Fruit fly (Drosophila melanogaster) whole organism, embryonic: ENCODE data around the gene sit.

ENCODE experiments used
- CG10462 ChIP-seq: fragments of 200-800 bp; sonication (Bioruptor generic); optimal IDR thresholded peaks from 2 replicates; lab custom pipeline; 2016; ENCODE audit warnings: missing biosample characterization, missing genetic modification characterization
- CG10959 ChIP-seq: fragments of 200-800 bp; sonication (Bioruptor generic); IDR thresholded peaks from 2 replicates; pipeline ENCODE4 v1.3.6; 2022; ENCODE audit warnings: missing biosample characterization, missing genetic modification characterization
- CG12104 ChIP-seq: fragments of 200-800 bp; sonication (Bioruptor generic); optimal IDR thresholded peaks from 3 replicates; lab custom pipeline; 2016; ENCODE audit warnings: missing biosample characterization, missing genetic modification characterization
- CG12391 ChIP-seq: fragments of 200-800 bp; sonication (Bioruptor generic); optimal IDR thresholded peaks from 3 replicates; lab custom pipeline; 2018; ENCODE audit warnings: missing biosample characterization, mild to moderate bottlenecking, missing genetic modification characterization, moderate library complexity
- CG13296 ChIP-seq: fragments of 200-800 bp; sonication (Bioruptor generic); optimal IDR thresholded peaks from 3 replicates; lab custom pipeline; 2018; ENCODE audit warnings: missing biosample characterization, mild to moderate bottlenecking, missing genetic modification characterization
- CG14710 ChIP-seq: fragments of 200-800 bp; sonication (Bioruptor generic); optimal IDR thresholded peaks from 3 replicates; lab custom pipeline; 2019; ENCODE audit warnings: missing biosample characterization, mild to moderate bottlenecking, missing genetic modification characterization, moderate library complexity
- CG17186 ChIP-seq: fragments of 200-800 bp; sonication (Bioruptor generic); optimal IDR thresholded peaks from 3 replicates; lab custom pipeline; 2017; ENCODE audit warnings: missing biosample characterization, missing genetic modification reagents, missing genetic modification characterization
- CG2889 ChIP-seq: fragments of 200-800 bp; sonication (Bioruptor generic); IDR thresholded peaks from 3 replicates; pipeline ENCODE4 v1.3.6; 2022; ENCODE audit warnings: missing biosample characterization, missing genetic modification characterization
- CG32767 ChIP-seq: fragments of 200-800 bp; sonication (Bioruptor generic); IDR thresholded peaks from 2 replicates; pipeline ENCODE4 v1.3.6; 2022; ENCODE audit warnings: missing biosample characterization, missing genetic modification characterization
- CG34224 ChIP-seq: fragments of 200-800 bp; sonication (Bioruptor generic); IDR thresholded peaks from 3 replicates; pipeline ENCODE4 v1.3.6; 2022; ENCODE audit warnings: missing biosample characterization, missing genetic modification characterization; ENCODE audit not compliant: partially characterized antibody
- CG4424 ChIP-seq: fragments of 200-800 bp; sonication (Bioruptor generic); optimal IDR thresholded peaks from 3 replicates; lab custom pipeline; 2016; ENCODE audit warnings: missing biosample characterization, missing genetic modification characterization
- CG4820 ChIP-seq: fragments of 200-800 bp; sonication (Bioruptor generic); optimal IDR thresholded peaks from 3 replicates; lab custom pipeline; 2016; ENCODE audit warnings: missing biosample characterization, missing genetic modification characterization
- CG6654 ChIP-seq: fragments of 200-800 bp; sonication (Bioruptor generic); optimal IDR thresholded peaks from 2 replicates; lab custom pipeline; 2017; ENCODE audit warnings: missing biosample characterization, mild to moderate bottlenecking, missing genetic modification characterization
- CG7357 ChIP-seq: fragments of 200-800 bp; sonication (Bioruptor generic); IDR thresholded peaks from 3 replicates; pipeline ENCODE4 v1.3.6; 2022; ENCODE audit warnings: missing biosample characterization, missing genetic modification characterization
- CG7928 ChIP-seq: fragments of 200-800 bp; sonication (Bioruptor generic); optimal IDR thresholded peaks from 2 replicates; lab custom pipeline; 2017; ENCODE audit warnings: missing biosample characterization, mild to moderate bottlenecking, missing genetic modification characterization
- CG7963 ChIP-seq: fragments of 200-800 bp; sonication (Bioruptor generic); IDR thresholded peaks from 3 replicates; pipeline ENCODE4 v1.3.6; 2022; ENCODE audit warnings: missing biosample characterization, missing genetic modification characterization; ENCODE audit not compliant: partially characterized antibody
- CG9817 ChIP-seq: fragments of 200-800 bp; sonication (Bioruptor generic); optimal IDR thresholded peaks from 2 replicates; lab custom pipeline; 2018; ENCODE audit warnings: missing biosample characterization, mild to moderate bottlenecking, missing genetic modification characterization, moderate library complexity
- CTCF ChIP-seq: fragments of 200-800 bp; sonication (Bioruptor generic); optimal IDR thresholded peaks from 2 replicates; lab custom pipeline; 2017; ENCODE audit warnings: missing biosample characterization, mild to moderate bottlenecking, missing genetic modification characterization, moderate library complexity
- Chrac-16 ChIP-seq: fragments of 200-800 bp; sonication (Bioruptor generic); optimal IDR thresholded peaks from 3 replicates; lab custom pipeline; 2016; ENCODE audit warnings: missing biosample characterization, missing genetic modification characterization
- D19B ChIP-seq: fragments of 200-800 bp; sonication (Bioruptor generic); optimal IDR thresholded peaks from 2 replicates; lab custom pipeline; 2017; ENCODE audit warnings: missing biosample characterization, mild to moderate bottlenecking, missing genetic modification characterization
- Deaf1 ChIP-seq: fragments of 200-800 bp; optimal IDR thresholded peaks from 3 replicates; lab custom pipeline; 2019; ENCODE audit warnings: missing biosample characterization, mild to moderate bottlenecking, missing genetic modification characterization, moderate library complexity
- Doc3 ChIP-seq: fragments of 200-800 bp; sonication (Bioruptor generic); IDR thresholded peaks from 3 replicates; pipeline ENCODE4 v1.3.6; 2022; ENCODE audit warnings: missing biosample characterization, missing genetic modification characterization; ENCODE audit not compliant: partially characterized antibody
- ERR ChIP-seq: fragments of 200-800 bp; sonication (Bioruptor generic); optimal IDR thresholded peaks from 2 replicates; lab custom pipeline; 2016; ENCODE audit warnings: missing biosample characterization, missing genetic modification characterization
- H2.0 ChIP-seq: fragments of 200-800 bp; sonication (Bioruptor generic); IDR thresholded peaks from 2 replicates; pipeline ENCODE4 v1.3.6; 2022; ENCODE audit warnings: missing biosample characterization, missing genetic modification characterization
- HmgD ChIP-seq: fragments of 200-800 bp; sonication (Bioruptor generic); optimal IDR thresholded peaks from 3 replicates; lab custom pipeline; 2016; ENCODE audit warnings: missing biosample characterization, missing genetic modification characterization
- Hmr ChIP-seq: fragments of 200-800 bp; sonication (Bioruptor generic); optimal IDR thresholded peaks from 3 replicates; lab custom pipeline; 2017; ENCODE audit warnings: mild to moderate bottlenecking, missing biosample characterization, missing genetic modification reagents, missing genetic modification characterization
- Nf-YB ChIP-seq: fragments of 200-800 bp; sonication (Bioruptor generic); optimal IDR thresholded peaks from 3 replicates; lab custom pipeline; 2019; ENCODE audit warnings: missing biosample characterization, mild to moderate bottlenecking, missing genetic modification characterization, moderate library complexity
- Sox100B ChIP-seq: fragments of 200-800 bp; sonication (Bioruptor generic); optimal IDR thresholded peaks from 3 replicates; lab custom pipeline; 2018; ENCODE audit warnings: missing biosample characterization, mild to moderate bottlenecking, missing genetic modification characterization
- Sry-δ ChIP-seq: fragments of 200-800 bp; sonication (Bioruptor generic); optimal IDR thresholded peaks from 2 replicates; lab custom pipeline; 2016; ENCODE audit warnings: missing biosample characterization, missing genetic modification characterization
- Taf1 ChIP-seq: fragments of 200-800 bp; sonication (Bioruptor generic); IDR thresholded peaks from 2 replicates; pipeline ENCODE4 v1.3.6; 2022; ENCODE audit warnings: missing biosample characterization, missing genetic modification characterization
- Usf ChIP-seq: fragments of 200-800 bp; sonication (Bioruptor generic); optimal IDR thresholded peaks from 2 replicates; lab custom pipeline; 2017; ENCODE audit warnings: missing genotype, missing biosample characterization, missing genetic modification characterization
- abd-A ChIP-seq: fragments of 200-800 bp; sonication (Bioruptor generic); optimal IDR thresholded peaks from 3 replicates; lab custom pipeline; 2019; ENCODE audit warnings: missing biosample characterization, mild to moderate bottlenecking, missing genetic modification characterization, moderate library complexity
- ara ChIP-seq: fragments of 200-800 bp; sonication (Bioruptor generic); IDR thresholded peaks from 2 replicates; pipeline ENCODE4 v1.3.6; 2022; ENCODE audit warnings: missing biosample characterization, missing genetic modification characterization
- bcd ChIP-seq: fragments of 200-800 bp; sonication (Bioruptor generic); optimal IDR thresholded peaks from 2 replicates; lab custom pipeline; 2017; ENCODE audit warnings: missing biosample characterization, mild to moderate bottlenecking, missing genetic modification characterization
- btn ChIP-seq: fragments of 200-800 bp; sonication (Bioruptor generic); optimal IDR thresholded peaks from 2 replicates; lab custom pipeline; 2016; ENCODE audit warnings: missing biosample characterization, missing genetic modification characterization
- chn ChIP-seq: fragments of 200-800 bp; sonication (Bioruptor generic); optimal IDR thresholded peaks from 2 replicates; lab custom pipeline; 2016; ENCODE audit warnings: missing biosample characterization, missing genetic modification characterization
- corto ChIP-seq: fragments of 200-800 bp; sonication (Bioruptor generic); optimal IDR thresholded peaks from 2 replicates; lab custom pipeline; 2016; ENCODE audit warnings: missing biosample characterization, mild to moderate bottlenecking, missing genetic modification characterization, moderate library complexity
- crc ChIP-seq: fragments of 200-800 bp; sonication (Bioruptor generic); optimal IDR thresholded peaks from 2 replicates; lab custom pipeline; 2016; ENCODE audit warnings: missing biosample characterization, missing genetic modification characterization
- dimm ChIP-seq: fragments of 200-800 bp; sonication (Bioruptor generic); IDR thresholded peaks from 2 replicates; pipeline ENCODE4 v1.3.6; 2022; ENCODE audit warnings: missing biosample characterization, missing genetic modification characterization
- gcm2 ChIP-seq: fragments of 200-800 bp; sonication (Bioruptor generic); optimal IDR thresholded peaks from 2 replicates; lab custom pipeline; 2016; ENCODE audit warnings: missing biosample characterization, missing genetic modification characterization
- knrl ChIP-seq: fragments of 200-800 bp; sonication (Bioruptor generic); IDR thresholded peaks from 3 replicates; pipeline ENCODE4 v1.3.6; 2022; ENCODE audit warnings: missing biosample characterization, missing genetic modification characterization; ENCODE audit not compliant: partially characterized antibody
- pb ChIP-seq: fragments of 200-800 bp; sonication (Bioruptor generic); optimal IDR thresholded peaks from 3 replicates; lab custom pipeline; 2016; ENCODE audit warnings: missing biosample characterization, missing genetic modification characterization
- pfk ChIP-seq: fragments of 200-800 bp; sonication (Bioruptor generic); optimal IDR thresholded peaks from 2 replicates; lab custom pipeline; 2018; ENCODE audit warnings: missing biosample characterization, mild to moderate bottlenecking, missing genetic modification characterization, moderate library complexity
- pita ChIP-seq: fragments of 200-800 bp; sonication (Bioruptor generic); optimal IDR thresholded peaks from 2 replicates; lab custom pipeline; 2017; ENCODE audit warnings: missing biosample characterization, mild to moderate bottlenecking, missing genetic modification characterization
- pzg ChIP-seq: fragments of 200-800 bp; sonication (Bioruptor generic); optimal IDR thresholded peaks from 3 replicates; lab custom pipeline; 2018; ENCODE audit warnings: missing biosample characterization, mild to moderate bottlenecking, missing genetic modification characterization, moderate library complexity
- ro ChIP-seq: fragments of 200-800 bp; sonication (Bioruptor generic); IDR thresholded peaks from 2 replicates; pipeline ENCODE4 v1.3.6; 2022; ENCODE audit warnings: missing biosample characterization, missing genetic modification characterization
- sd ChIP-seq: fragments of 200-800 bp; sonication (Bioruptor generic); optimal IDR thresholded peaks from 3 replicates; lab custom pipeline; 2018; ENCODE audit warnings: missing biosample characterization, mild to moderate bottlenecking, missing genetic modification characterization, moderate library complexity
- sim ChIP-seq: fragments of 200-800 bp; sonication (Bioruptor generic); IDR thresholded peaks from 2 replicates; pipeline ENCODE4 v1.3.6; 2022; ENCODE audit warnings: missing biosample characterization, missing genetic modification characterization
- sqz ChIP-seq: fragments of 200-800 bp; sonication (Bioruptor generic); optimal IDR thresholded peaks from 3 replicates; lab custom pipeline; 2018; ENCODE audit warnings: missing biosample characterization, mild to moderate bottlenecking, missing genetic modification characterization
- tin ChIP-seq: fragments of 200-800 bp; sonication (Bioruptor generic); optimal IDR thresholded peaks from 3 replicates; lab custom pipeline; 2016; ENCODE audit warnings: missing biosample characterization, missing genetic modification characterization
- zfh2 ChIP-seq: fragments of 200-800 bp; sonication (Bioruptor generic); optimal IDR thresholded peaks from 2 replicates; lab custom pipeline; 2016; ENCODE audit warnings: missing biosample characterization, missing genetic modification characterization

The sit gene

DNA sequence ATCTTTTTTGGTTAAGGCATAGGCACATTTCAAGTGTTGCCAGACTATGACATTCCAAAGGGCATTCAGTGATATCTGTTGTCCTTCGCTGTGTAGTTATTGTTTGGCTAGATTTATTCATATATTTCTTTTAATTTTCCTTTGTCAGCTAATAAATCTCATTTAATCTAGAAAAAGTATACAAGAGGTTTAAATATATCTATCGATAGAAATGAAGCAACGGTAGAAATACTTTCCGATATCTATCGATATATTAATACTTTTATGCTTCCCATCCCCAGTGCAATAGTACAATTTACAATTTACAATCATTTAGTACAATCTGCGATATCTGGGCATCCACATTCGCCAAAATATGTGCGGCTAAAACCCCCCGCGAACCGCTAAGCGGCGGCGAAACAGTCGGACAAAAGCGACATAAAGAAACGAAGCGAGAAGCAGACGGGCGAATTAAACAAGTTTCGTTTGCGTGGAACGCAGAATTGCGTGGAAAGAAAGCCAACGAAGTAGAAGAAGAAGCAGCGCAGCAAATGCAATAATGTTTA is 25.1 kb upstream of the sit start, which contains the start of gene Efa6 (continued):
- TF ChIP-seq Nf-YB (GFP tag; lab: Kevin White, UChicago) = no peak
- TF ChIP-seq zfh2 (GFP tag; lab: Kevin White, UChicago) = peak; percentile 33
- peak; percentile 54 for TF ChIP-seq tin (GFP tag; lab: Kevin White, UChicago)
- peak; percentile 51 for TF ChIP-seq bcd (GFP tag; lab: Kevin White, UChicago)
- TF ChIP-seq crc (GFP tag; lab: Kevin White, UChicago) = no peak
- no peak for TF ChIP-seq dimm
- peak; percentile 44 for TF ChIP-seq CG9817 (tag; lab: Kevin White, UChicago)
- peak; percentile 23 for TF ChIP-seq CG7928
- no peak for TF ChIP-seq btn (GFP tag; lab: Kevin White, UChicago)
- no peak for TF ChIP-seq ara (GFP tag; lab: Robert Waterston, UW)
- TF ChIP-seq gcm2 (GFP tag; lab: Kevin White, UChicago) = no peak
- no peak for TF ChIP-seq sim
- TF ChIP-seq corto (GFP tag; lab: Kevin White, UChicago) = no peak
- no peak for TF ChIP-seq pita (GFP tag; lab: Kevin White, UChicago)
- TF ChIP-seq ro (GFP tag; lab: Robert Waterston, UW) = no peak
- no peak for TF ChIP-seq Usf (GFP tag; lab: Kevin White, UChicago)
- peak; percentile 46 for TF ChIP-seq CG17186
- peak; percentile 79 for TF ChIP-seq sd (tag; lab: Kevin White, UChicago)
- TF ChIP-seq CG34224 = peak; percentile 91; the same call in 2 of the 3 replicates
- peak; percentile 58 for TF ChIP-seq Chrac-16 (GFP tag; lab: Kevin White, UChicago)
- TF ChIP-seq pzg (GFP tag; lab: Kevin White, UChicago) = peak; percentile 81
- no peak for TF ChIP-seq HmgD
- 0 out of 2 replicates have a peak, but pooled peaks have one; percentile 14 for TF ChIP-seq Taf1 (GFP tag; lab: Robert Waterston, UW)
- no peak for TF ChIP-seq H2.0 (GFP tag; lab: Robert Waterston, UW)
- peak; percentile 98 for TF ChIP-seq Doc3 (GFP tag; lab: Robert Waterston, UW)
- peak; percentile 55 for TF ChIP-seq CG4820 (GFP tag; lab: Kevin White, UChicago)
- TF ChIP-seq CG10462 (GFP tag; lab: Kevin White, UChicago) = no peak
- TF ChIP-seq CG12391 (tag; lab: Kevin White, UChicago) = peak; percentile 65
- no peak for TF ChIP-seq Sox100B (GFP tag; lab: Kevin White, UChicago)
- TF ChIP-seq Sry-δ (GFP tag; lab: Kevin White, UChicago) = peak; percentile 93
- peak; percentile 5 for TF ChIP-seq CG13296 (GFP tag; lab: Kevin White, UChicago)
- peak; percentile 19 for TF ChIP-seq chn
- peak; percentile 85 for TF ChIP-seq CG7963 (GFP tag; lab: Robert Waterston, UW)
- TF ChIP-seq abd-A = peak; percentile 76
- TF ChIP-seq CG7357 (GFP tag; lab: Robert Waterston, UW) = no peak
- TF ChIP-seq CG12104 = peak; percentile 31
- TF ChIP-seq pb (GFP tag; lab: Kevin White, UChicago) = peak; percentile 4
- no peak for TF ChIP-seq D19B (GFP tag; lab: Kevin White, UChicago)
- no peak for TF ChIP-seq Hmr (GFP tag; lab: Kevin White, UChicago)
- TF ChIP-seq pfk = no peak
- TF ChIP-seq sqz = no peak
- TF ChIP-seq CG32767 (GFP tag; lab: Robert Waterston, UW) = no peak
- no peak for TF ChIP-seq CG2889 (GFP tag; lab: Robert Waterston, UW)
- peak; percentile 26 for TF ChIP-seq ERR (GFP tag; lab: Kevin White, UChicago)
- TF ChIP-seq Deaf1 (tag; lab: Kevin White, UChicago) = peak; percentile 37
- peak; percentile 90 for TF ChIP-seq CG14710
- TF ChIP-seq knrl (GFP tag; lab: Robert Waterston, UW) = peak; percentile 97
- TF ChIP-seq CG4424 (GFP tag; lab: Kevin White, UChicago) = peak; percentile 56
- TF ChIP-seq CG10959 (GFP tag; lab: Robert Waterston, UW) = no peak
- TF ChIP-seq CTCF (GFP tag; lab: Kevin White, UChicago) = peak; percentile 22
- no peak for TF ChIP-seq CG6654 (GFP tag; lab: Kevin White, UChicago)
